Fruit fly (Drosophila melanogaster): Measurements from ENCODE around the gene CG6908.
A peak's percentile ranks its signal among the peaks of the same experiment; 100 is the strongest.

CG6908 gene

DNA sequence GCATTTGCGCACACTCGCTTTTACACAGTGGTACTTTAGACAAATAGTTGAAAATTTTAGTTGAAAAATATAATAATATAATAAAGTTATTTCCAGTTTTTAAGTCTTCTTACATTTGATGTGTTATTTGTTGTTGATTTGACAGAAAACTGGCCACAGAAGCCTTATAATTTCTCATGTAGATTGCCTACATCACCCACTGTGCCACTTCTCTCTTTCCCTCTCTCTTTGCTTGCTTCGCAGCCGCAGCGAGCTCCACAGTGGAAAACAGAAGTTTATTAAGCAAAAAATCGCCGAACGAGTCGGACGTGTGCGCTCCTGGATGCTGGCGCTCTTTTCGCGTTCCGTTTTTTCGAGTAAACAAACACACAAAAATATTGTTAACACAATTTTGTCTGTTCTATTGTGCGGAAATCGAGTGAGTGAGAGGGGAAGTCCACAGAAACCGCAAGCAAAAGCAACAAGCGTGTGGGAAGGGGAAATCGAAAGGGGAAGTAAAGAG, 33.9 kb downstream of the CG6908 start, which contains the start of gene CG42327:
Gene CG42327, plus strand, starts transcription at position 277 of the 502 bp plus-strand sequence.
- TF ChIP-seq CG17801 (GFP tag; optimal IDR thresholded peaks at IDR 0.05; ENCODE audit: partially characterized antibody): peak; percentile 87

DNA sequence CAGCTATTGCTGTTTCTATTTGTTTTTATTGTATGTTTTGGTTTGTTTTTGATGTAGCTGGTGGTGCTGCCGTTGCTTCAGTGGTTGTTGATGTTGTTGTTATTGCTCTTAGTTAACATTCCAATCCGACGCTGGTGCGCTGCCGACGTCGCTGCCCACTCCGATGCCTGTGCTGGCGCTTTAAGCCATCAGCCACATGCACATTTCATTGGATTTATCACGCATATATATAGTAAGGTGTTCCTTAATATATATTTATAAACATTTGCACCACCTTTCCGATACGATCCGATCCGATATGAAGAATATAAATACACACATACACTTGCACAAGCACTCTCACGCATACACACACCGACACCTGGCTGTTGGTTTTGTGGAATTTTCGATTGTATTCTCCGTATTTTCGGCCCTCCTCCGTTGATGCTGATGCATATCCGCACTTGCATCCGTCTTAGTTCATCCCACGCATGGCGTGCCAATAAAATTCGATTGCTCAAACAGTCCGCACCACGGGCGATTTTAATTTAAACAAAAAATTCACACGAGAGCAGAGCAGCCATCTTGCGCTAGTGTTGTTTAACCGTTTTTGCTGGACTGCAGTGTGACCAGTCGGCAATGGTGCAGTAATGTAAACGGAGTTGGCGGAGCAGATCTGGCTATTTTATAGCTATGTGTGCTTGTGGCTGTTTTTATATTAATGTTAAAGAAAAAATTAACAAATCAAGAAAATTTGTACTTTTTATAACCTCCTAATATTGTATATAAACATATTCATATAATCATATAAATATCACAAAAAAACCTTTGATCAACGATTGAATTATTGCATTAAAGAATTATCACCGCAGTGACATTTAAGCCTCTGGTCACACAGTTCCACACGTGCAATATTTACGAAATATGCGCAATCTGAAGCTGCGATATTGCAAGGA, 39.5 kb downstream of the CG6908 start, which contains the start of the genes Csk and Elp1:
Gene Csk, minus strand, starts transcription at position 602 of the 935 bp plus-strand sequence.
Gene Elp1, plus strand, starts transcription at position 867 of the 935 bp plus-strand sequence.
- peak; percentile 55 for TF ChIP-seq CG17801 (GFP tag; optimal IDR thresholded peaks at IDR 0.05; ENCODE audit: partially characterized antibody)

DNA sequence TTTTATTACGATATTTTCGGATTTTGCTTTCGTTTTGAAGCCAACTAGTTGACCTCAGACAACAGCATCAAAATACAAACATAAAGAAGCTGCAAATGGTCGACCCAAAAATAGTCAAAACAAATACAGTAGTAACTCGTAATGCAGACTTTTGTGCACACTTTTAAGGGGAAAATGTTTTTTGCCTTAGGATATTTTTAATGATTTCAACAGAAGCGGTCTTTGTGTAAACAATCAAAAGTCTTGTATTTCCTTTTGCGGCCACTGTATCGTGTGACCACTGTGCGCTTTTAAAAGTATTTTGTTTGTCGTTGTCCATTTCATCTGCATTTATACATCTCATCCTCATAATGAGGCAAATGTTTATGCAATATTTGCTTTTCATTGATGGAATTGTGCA, 40.4 kb downstream of the CG6908 start:
- TF ChIP-seq CG17801 (GFP tag; optimal IDR thresholded peaks at IDR 0.05; ENCODE audit: partially characterized antibody): peak; percentile 74

DNA sequence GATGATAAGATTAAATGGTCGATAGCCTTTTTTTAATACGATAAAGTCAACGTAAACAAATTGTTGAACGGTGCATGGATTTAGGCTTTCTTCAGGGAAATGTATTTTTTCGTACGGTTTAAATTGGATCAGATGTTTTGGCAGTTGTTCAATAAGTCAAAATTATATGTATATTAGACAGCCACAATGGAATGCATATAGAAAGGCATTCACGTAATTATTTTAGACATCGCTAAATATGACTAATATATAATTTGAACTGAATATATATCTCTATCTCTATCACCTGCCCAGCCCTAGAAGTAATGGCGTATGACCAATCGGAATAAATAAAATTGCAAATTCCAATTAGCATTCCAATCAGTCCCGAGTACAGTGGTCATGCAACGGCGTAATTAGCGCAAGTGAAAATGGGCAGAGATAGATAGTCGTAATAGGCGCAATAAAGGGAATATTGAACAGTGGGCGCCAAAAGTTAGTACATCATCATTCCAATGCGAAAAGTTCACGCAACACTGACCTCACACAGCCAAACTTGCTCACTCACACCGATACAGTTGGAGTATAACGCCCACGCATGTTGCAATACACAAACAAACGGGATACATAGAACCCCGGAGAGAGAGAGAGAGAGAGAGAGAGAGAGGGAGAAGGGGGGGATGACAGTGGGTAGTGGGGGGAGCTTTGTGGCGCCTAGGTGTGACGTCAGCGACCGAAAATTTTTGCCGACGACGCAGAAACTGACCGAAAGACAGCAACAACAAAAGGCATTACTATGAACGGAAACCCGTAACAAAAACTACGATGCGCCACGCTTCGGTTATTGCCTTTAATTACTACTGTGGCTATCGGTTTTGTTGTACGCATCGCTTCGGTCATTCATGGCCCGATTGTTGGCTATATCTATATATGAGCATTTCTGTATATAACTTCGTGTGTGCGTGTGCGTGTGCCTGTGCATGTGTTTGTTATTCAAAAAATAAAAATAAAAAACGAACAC, 41.2 kb downstream of the CG6908 start:
- TF ChIP-seq CG17801 (GFP tag; optimal IDR thresholded peaks at IDR 0.05; ENCODE audit: partially characterized antibody): no peak

DNA sequence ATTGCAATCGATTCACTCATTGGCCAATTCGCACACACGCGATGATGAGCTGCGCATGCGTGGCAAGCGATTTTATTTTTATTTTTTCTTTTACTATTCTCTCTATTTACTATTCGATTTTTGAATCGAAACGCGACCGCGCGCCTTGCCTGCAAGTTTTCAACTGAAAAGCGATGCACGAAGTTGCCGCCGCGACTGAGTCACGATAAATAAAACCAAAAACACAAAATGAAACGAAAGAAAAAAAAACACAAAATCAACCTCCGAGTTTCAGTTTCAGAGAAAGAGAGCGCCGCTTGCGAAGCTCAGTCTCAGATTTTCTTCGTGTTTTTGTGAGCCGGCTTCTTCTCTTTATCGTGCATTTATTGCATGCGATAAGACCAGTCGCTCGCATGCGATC, 43.0 kb downstream of the CG6908 start:
- peak; percentile 83 for TF ChIP-seq CG17801 (GFP tag; optimal IDR thresholded peaks at IDR 0.05; ENCODE audit: partially characterized antibody)

DNA sequence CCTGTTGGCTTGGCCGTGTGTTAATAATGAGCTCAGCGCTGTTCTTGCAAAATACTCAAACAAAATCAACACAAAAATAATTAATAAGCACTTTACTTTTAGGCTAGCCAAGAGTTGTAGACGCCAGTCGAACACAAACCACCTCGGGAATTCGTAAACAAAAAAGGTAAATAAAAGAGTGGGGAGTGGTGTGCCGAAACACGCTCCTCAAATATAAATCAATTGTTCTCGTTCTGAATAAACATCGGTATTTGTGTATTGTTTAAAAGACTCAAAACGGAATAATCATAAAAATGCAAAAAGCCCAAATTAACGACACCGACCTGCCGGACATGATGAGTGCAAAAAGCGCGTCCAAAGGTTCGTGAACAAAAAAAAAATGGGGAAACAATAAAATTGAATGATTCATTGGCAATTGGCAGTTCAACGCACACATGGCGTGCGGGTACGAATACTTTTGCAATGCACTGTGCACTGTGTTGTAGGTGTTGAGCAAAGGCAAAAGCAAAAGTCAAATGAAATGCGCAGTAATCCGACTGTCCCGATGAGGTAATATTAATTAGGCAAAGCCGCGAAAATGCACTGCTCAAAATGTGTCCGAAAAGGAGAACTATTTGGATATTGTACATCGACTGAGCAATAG, 49.8 kb downstream of the CG6908 start:
- TF ChIP-seq CG17801 (GFP tag; optimal IDR thresholded peaks at IDR 0.05; ENCODE audit: partially characterized antibody): peak; percentile 39

Measured in ovary, adult (tissue).